Worm (Caenorhabditis elegans) whole organism, L1 larva: ENCODE results near the gene C39B5.2.

Source experiments
- aha-1 ChIP-seq: fragments of 150-350 bp; optimal IDR thresholded peaks from 2 replicates; lab custom pipeline; 2014; ENCODE audit warnings: missing biosample characterization, missing genetic modification characterization
- alr-1 ChIP-seq: fragments of 200-800 bp; sonication (Bioruptor generic); optimal IDR thresholded peaks from 2 replicates; lab custom pipeline; 2018; ENCODE audit warnings: borderline replicate concordance, mild to moderate bottlenecking, missing genetic modification characterization, missing compliant biosample characterization
- elt-2 ChIP-seq: sonication (generic microtip); optimal IDR thresholded peaks from 2 replicates; lab custom pipeline; 2016; ENCODE audit warnings: missing genetic modification characterization, mild to moderate bottlenecking, inconsistent platforms, missing compliant biosample characterization, missing genetic modification reagents
- lin-35 ChIP-seq, 2 experiments: fragments of 150-350 bp; optimal IDR thresholded peaks; 2 replicates each; lab custom pipeline; 2014; ENCODE audit warnings: missing biosample characterization in 2 of 2, missing genetic modification characterization in 2 of 2, missing genetic modification reagents in 2 of 2
- lir-3 ChIP-seq: sonication (generic microtip); optimal IDR thresholded peaks from 2 replicates; lab custom pipeline; 2016; ENCODE audit warnings: mild to moderate bottlenecking, missing genetic modification characterization, moderate library complexity, missing compliant biosample characterization; ENCODE audit not compliant: poor library complexity
- skn-1 ChIP-seq: fragments of 150-350 bp; optimal IDR thresholded peaks from 2 replicates; lab custom pipeline; 2014; ENCODE audit warnings: missing biosample characterization, missing genetic modification characterization
- zag-1 ChIP-seq: fragments of 150-350 bp; optimal IDR thresholded peaks from 2 replicates; lab custom pipeline; 2014; ENCODE audit warnings: missing biosample characterization, missing genetic modification characterization
- ztf-11 ChIP-seq, 2 experiments: sonication (generic microtip); optimal IDR thresholded peaks; 2 replicates each; lab custom pipeline; 2016 to 2017; ENCODE audit warnings: missing genetic modification characterization in 2 of 2, missing biosample characterization in 1 of 2, missing compliant biosample characterization in 1 of 2
- ztf-4 ChIP-seq: fragments of 150-350 bp; optimal IDR thresholded peaks from 2 replicates; lab custom pipeline; 2014; ENCODE audit warnings: missing biosample characterization, missing genetic modification characterization

DNA sequence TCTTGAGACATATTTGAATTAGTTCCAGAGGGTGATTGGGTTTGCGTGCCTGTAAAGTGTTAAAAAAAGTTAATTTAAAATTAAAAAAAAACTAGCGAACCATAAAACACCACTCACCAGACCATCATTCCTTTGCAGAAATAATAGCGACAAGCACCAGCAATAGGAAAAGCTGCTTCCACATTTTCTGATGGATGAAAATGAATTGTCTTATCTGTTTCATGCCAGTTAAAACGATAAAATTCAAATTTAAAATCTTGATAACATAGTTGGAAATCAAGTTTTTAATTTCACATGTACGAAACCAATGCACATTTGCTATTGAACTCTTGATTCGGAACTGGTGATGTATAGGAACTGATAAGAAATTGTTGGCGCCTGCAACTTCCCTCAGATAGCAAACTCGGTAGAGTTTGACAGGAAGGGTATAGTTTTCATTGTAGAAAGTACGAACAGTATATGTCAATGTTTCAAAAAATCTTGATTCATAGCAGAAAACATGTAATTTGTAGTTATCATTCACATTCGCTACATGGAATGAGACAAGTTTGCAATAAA is 5.0 kb downstream of the C39B5.2 start, which contains the start of gene C39B5.10:
- TF ChIP-seq lin-35 (GFP tag; optimal IDR thresholded peaks at IDR 0.05; lab: Kevin White, UChicago) (no peak), aha-1 (tag; lab: Kevin White, UChicago) (no peak), ztf-11 (tag; optimal IDR thresholded peaks at IDR 0.05; lab: Kevin White, UChicago) (no peak), lir-3 (tag; lab: Kevin White, UChicago) (no peak), skn-1 (tag; lab: Kevin White, UChicago) (no peak), alr-1 (tag; lab: Kevin White, UChicago) (no peak), zag-1 (tag; lab: Kevin White, UChicago) (no peak), elt-2 (tag; lab: Kevin White, UChicago) (peak; percentile 91), ztf-4 (tag; lab: Kevin White, UChicago) (no peak)
